Worm (Caenorhabditis elegans) whole organism, L4 larva: Measurements from ENCODE around the gene dlg-1.

ENCODE experiments used
- R02D3.7 ChIP-seq: fragments of 150-350 bp; sonication (generic microtip); optimal IDR thresholded peaks from 3 replicates; lab custom pipeline; 2014; ENCODE audit warnings: missing biosample characterization, missing genetic modification characterization
- T20F7.1 ChIP-seq: fragments of 200-800 bp; sonication (Bioruptor generic); optimal IDR thresholded peaks from 2 replicates; lab custom pipeline; 2018; ENCODE audit warnings: mild to moderate bottlenecking, missing genetic modification characterization, missing compliant biosample characterization
- ctbp-1 ChIP-seq: fragments of 200-800 bp; sonication (Bioruptor generic); IDR thresholded peaks from 2 replicates; pipeline ENCODE4 v1.3.6; 2022; ENCODE audit warnings: missing genetic modification reagents, missing genetic modification characterization, missing compliant biosample characterization
- daf-19 ChIP-seq: fragments of 200-800 bp; sonication (Bioruptor generic); conservative IDR thresholded peaks from 2 replicates; pipeline ENCODE4 v1.3.6; 2022; ENCODE audit warnings: missing genetic modification characterization, missing compliant biosample characterization
- jun-1 ChIP-seq: fragments of 150-350 bp; optimal IDR thresholded peaks from 2 replicates; lab custom pipeline; 2014; ENCODE audit warnings: missing biosample characterization, missing genetic modification reagents, missing genetic modification characterization
- lin-15B ChIP-seq: fragments of 150-350 bp; sonication (generic microtip); optimal IDR thresholded peaks from 3 replicates; lab custom pipeline; 2014; ENCODE audit warnings: missing biosample characterization, missing genetic modification characterization
- mep-1 ChIP-seq: fragments of 150-350 bp; sonication (generic microtip); optimal IDR thresholded peaks from 3 replicates; lab custom pipeline; 2014; ENCODE audit warnings: missing biosample characterization, missing genetic modification characterization
- pha-4 ChIP-seq, 2 experiments: fragments of 150-350 bp in 1 of 2; fragments of 200-800 bp in 1 of 2; sonication (Bioruptor generic) in 1 of 2; IDR thresholded peaks in 1 of 2; optimal IDR thresholded peaks in 1 of 2; 2 replicates each; pipeline versions ENCODE4 v1.3.6 to Lab custom; 2014 to 2022; ENCODE audit warnings: missing genetic modification characterization in 2 of 2, missing genetic modification reagents in 2 of 2, missing biosample characterization in 1 of 2, missing compliant biosample characterization in 1 of 2
- unc-39 ChIP-seq: sonication (generic microtip); optimal IDR thresholded peaks from 2 replicates; lab custom pipeline; 2017; ENCODE audit warnings: missing biosample characterization, missing genetic modification characterization
- ztf-7 ChIP-seq: fragments of 150-350 bp; optimal IDR thresholded peaks from 2 replicates; lab custom pipeline; 2014; ENCODE audit warnings: missing biosample characterization, missing genetic modification characterization

- TF ChIP-seq ztf-7 (tag; lab: Kevin White, UChicago): no peak
- TF ChIP-seq mep-1 (tag; lab: Kevin White, UChicago): no peak
- no peak for TF ChIP-seq lin-15B (tag; lab: Kevin White, UChicago)
- no peak for TF ChIP-seq ctbp-1
- TF ChIP-seq pha-4 (GFP tag; IDR thresholded peaks at IDR 0.05; lab: Robert Waterston, UW): no peak
- no peak for TF ChIP-seq pha-4 (tag; optimal IDR thresholded peaks at IDR 0.05; lab: Kevin White, UChicago)
- TF ChIP-seq jun-1 (tag; lab: Kevin White, UChicago): no peak
- no peak for TF ChIP-seq unc-39 (tag; lab: Kevin White, UChicago)
- no peak for TF ChIP-seq T20F7.1
- no peak for TF ChIP-seq daf-19 (GFP tag; lab: Robert Waterston, UW)
- TF ChIP-seq R02D3.7 (tag; lab: Kevin White, UChicago): no peak
Observed at ce11 chrX:5476357-5476756, 3.1 kb upstream of the dlg-1 start.
